Worm (Caenorhabditis elegans): ENCODE measurements around the gene cpi-1.

The cpi-1 gene

ce11 chrIV:6093477-6094314 is at the start of gene cpi-1:
Gene cpi-1 (minus strand): TSS chrIV:6093680.
- TF ChIP-seq dao-5 (tag; optimal IDR thresholded peaks at IDR 0.05) (no peak), him-1 (tag; optimal IDR thresholded peaks at IDR 0.05) (no peak), W03F9.2 (tag; optimal IDR thresholded peaks at IDR 0.05) (no peak)

- TF ChIP-seq W03F9.2 (tag; optimal IDR thresholded peaks at IDR 0.05) (no peak), dao-5 (tag; optimal IDR thresholded peaks at IDR 0.05) (no peak), him-1 (tag; optimal IDR thresholded peaks at IDR 0.05) (no peak)
Measured at ce11 chrIV:6140700-6141099, 47.2 kb upstream of the cpi-1 start.

ce11 chrIV:6135592-6135991 is 42.1 kb upstream of the cpi-1 start:
- TF ChIP-seq dao-5 (tag; optimal IDR thresholded peaks at IDR 0.05), result no peak
- TF ChIP-seq W03F9.2 (tag; optimal IDR thresholded peaks at IDR 0.05), result no peak
- no peak for TF ChIP-seq him-1 (tag; optimal IDR thresholded peaks at IDR 0.05)

- TF ChIP-seq dao-5 (tag; optimal IDR thresholded peaks at IDR 0.05), result no peak
- no peak for TF ChIP-seq W03F9.2 (tag; optimal IDR thresholded peaks at IDR 0.05)
- TF ChIP-seq him-1 (tag; optimal IDR thresholded peaks at IDR 0.05), result no peak
Measured at ce11 chrIV:6134639-6135038, 41.2 kb upstream of the cpi-1 start.

- TF ChIP-seq W03F9.2 (tag; optimal IDR thresholded peaks at IDR 0.05) (no peak), him-1 (tag; optimal IDR thresholded peaks at IDR 0.05) (no peak), dao-5 (tag; optimal IDR thresholded peaks at IDR 0.05) (no peak)
Measured at ce11 chrIV:6130437-6130836, 37.0 kb upstream of the cpi-1 start.

ce11 chrIV:6127252-6127930 is 33.9 kb upstream of the cpi-1 start, which contains the start of gene M03D4.4:
Gene M03D4.4 (minus strand): TSS chrIV:6127302.
- TF ChIP-seq W03F9.2 (tag; optimal IDR thresholded peaks at IDR 0.05), result no peak
- TF ChIP-seq him-1 (tag; optimal IDR thresholded peaks at IDR 0.05), result no peak
- TF ChIP-seq dao-5 (tag; optimal IDR thresholded peaks at IDR 0.05), result no peak

- TF ChIP-seq him-1 (tag; optimal IDR thresholded peaks at IDR 0.05) (no peak), dao-5 (tag; optimal IDR thresholded peaks at IDR 0.05) (no peak), W03F9.2 (tag; optimal IDR thresholded peaks at IDR 0.05) (peak; percentile 59)
Measured at ce11 chrIV:6117741-6118265, 24.3 kb upstream of the cpi-1 start, which contains the start of gene zen-4. Gene zen-4 (plus strand): TSS chrIV:6118215.

ce11 chrIV:6112291-6112690 is 18.8 kb upstream of the cpi-1 start, which contains the start of gene M03D4.3:
Gene M03D4.3 (minus strand): TSS chrIV:6112391.
- TF ChIP-seq dao-5 (tag; optimal IDR thresholded peaks at IDR 0.05), result no peak
- no peak for TF ChIP-seq W03F9.2 (tag; optimal IDR thresholded peaks at IDR 0.05)
- TF ChIP-seq him-1 (tag; optimal IDR thresholded peaks at IDR 0.05), result no peak

ce11 chrIV:6108665-6109064 is 15.2 kb upstream of the cpi-1 start:
- no peak for TF ChIP-seq W03F9.2 (tag; optimal IDR thresholded peaks at IDR 0.05)

- no peak for TF ChIP-seq dao-5 (tag; optimal IDR thresholded peaks at IDR 0.05)
Measured at ce11 chrIV:6104446-6104845, 11.0 kb upstream of the cpi-1 start.

- TF ChIP-seq dao-5 (tag; optimal IDR thresholded peaks at IDR 0.05) (no peak), W03F9.2 (tag; optimal IDR thresholded peaks at IDR 0.05) (no peak), him-1 (tag; optimal IDR thresholded peaks at IDR 0.05) (no peak)
Measured at ce11 chrIV:6099770-6100169, 6.3 kb upstream of the cpi-1 start.

ce11 chrIV:6097040-6097928 is 3.8 kb upstream of the cpi-1 start:
- TF ChIP-seq him-1 (tag; optimal IDR thresholded peaks at IDR 0.05) (peak; percentile 9), W03F9.2 (tag; optimal IDR thresholded peaks at IDR 0.05) (peak; percentile 22), dao-5 (tag; optimal IDR thresholded peaks at IDR 0.05) (no peak)

- no peak for TF ChIP-seq him-1 (tag; optimal IDR thresholded peaks at IDR 0.05)
- no peak for TF ChIP-seq W03F9.2 (tag; optimal IDR thresholded peaks at IDR 0.05)
- TF ChIP-seq dao-5 (tag; optimal IDR thresholded peaks at IDR 0.05), result no peak
Measured at ce11 chrIV:6095357-6095858, 1.9 kb upstream of the cpi-1 start, which contains the start of gene lag-1. Gene lag-1 (plus strand): TSS chrIV:6095407.

Measured in whole organism, L4/young adult.